Fruit fly (Drosophila melanogaster) whole organism, embryonic: ENCODE data around the gene ATP7.

Source experiments
- BEAF-32 ChIP-seq: fragments of 200-800 bp; sonication (Bioruptor generic); optimal IDR thresholded peaks from 3 replicates; lab custom pipeline; 2017; ENCODE audit warnings: missing biosample characterization, missing genetic modification characterization, mild to moderate bottlenecking, moderate library complexity, missing genetic modification reagents
- CG10979 ChIP-seq: fragments of 200-800 bp; sonication (Bioruptor generic); optimal IDR thresholded peaks from 2 replicates; lab custom pipeline; 2018; ENCODE audit warnings: missing biosample characterization, mild to moderate bottlenecking, missing genetic modification characterization, moderate library complexity
- CG11456 ChIP-seq: fragments of 200-800 bp; sonication (Bioruptor generic); IDR thresholded peaks from 3 replicates; pipeline ENCODE4 v1.3.6; 2022; ENCODE audit warnings: missing biosample characterization, missing genetic modification characterization
- CG11696 ChIP-seq: fragments of 200-800 bp; sonication (Bioruptor generic); IDR thresholded peaks from 2 replicates; pipeline ENCODE4 v1.3.6; 2022; ENCODE audit warnings: missing biosample characterization, missing genetic modification characterization
- CG12299 ChIP-seq: fragments of 200-800 bp; sonication (Bioruptor generic); optimal IDR thresholded peaks from 2 replicates; lab custom pipeline; 2018; ENCODE audit warnings: missing biosample characterization, mild to moderate bottlenecking, missing genetic modification characterization
- CG12942 ChIP-seq: fragments of 200-800 bp; sonication (Bioruptor generic); optimal IDR thresholded peaks from 3 replicates; lab custom pipeline; 2016; ENCODE audit warnings: missing biosample characterization, missing genetic modification characterization
- CG13123 ChIP-seq: fragments of 200-800 bp; sonication (Bioruptor generic); optimal IDR thresholded peaks from 2 replicates; lab custom pipeline; 2016; ENCODE audit warnings: missing biosample characterization, missing genetic modification characterization
- CG14050 ChIP-seq: fragments of 200-800 bp; sonication (Bioruptor generic); IDR thresholded peaks from 3 replicates; pipeline ENCODE4 v1.3.6; 2022; ENCODE audit warnings: missing biosample characterization, missing genetic modification characterization
- CG17186 ChIP-seq: fragments of 200-800 bp; sonication (Bioruptor generic); optimal IDR thresholded peaks from 3 replicates; lab custom pipeline; 2017; ENCODE audit warnings: missing biosample characterization, missing genetic modification reagents, missing genetic modification characterization
- CG18619 ChIP-seq: fragments of 200-800 bp; sonication (Bioruptor generic); optimal IDR thresholded peaks from 3 replicates; lab custom pipeline; 2017; ENCODE audit warnings: missing biosample characterization, mild to moderate bottlenecking, missing genetic modification characterization
- CG32532 ChIP-seq: fragments of 200-800 bp; sonication (Bioruptor generic); IDR thresholded peaks from 2 replicates; pipeline ENCODE4 v1.3.6; 2022; ENCODE audit warnings: missing biosample characterization, missing genetic modification characterization
- CG3281 ChIP-seq: fragments of 200-800 bp; sonication (Bioruptor generic); optimal IDR thresholded peaks from 3 replicates; lab custom pipeline; 2017; ENCODE audit warnings: missing biosample characterization, mild to moderate bottlenecking, missing genetic modification characterization
- CG33557 ChIP-seq: fragments of 200-800 bp; sonication (Bioruptor generic); optimal IDR thresholded peaks from 2 replicates; lab custom pipeline; 2019; ENCODE audit warnings: missing biosample characterization, mild to moderate bottlenecking, missing genetic modification characterization, moderate library complexity
- CG34376 ChIP-seq: fragments of 200-800 bp; sonication (Bioruptor generic); optimal IDR thresholded peaks from 2 replicates; lab custom pipeline; 2018; ENCODE audit warnings: missing biosample characterization, mild to moderate bottlenecking, missing genetic modification characterization
- CG4404 ChIP-seq: fragments of 200-800 bp; sonication (Bioruptor generic); IDR thresholded peaks from 2 replicates; pipeline ENCODE4 v1.3.6; 2022; ENCODE audit warnings: missing biosample characterization, missing genetic modification characterization
- CG6175 ChIP-seq: fragments of 200-800 bp; sonication (Bioruptor generic); IDR thresholded peaks from 3 replicates; pipeline ENCODE4 v1.3.6; 2022; ENCODE audit warnings: missing biosample characterization, missing genetic modification characterization
- CG7357 ChIP-seq: fragments of 200-800 bp; sonication (Bioruptor generic); IDR thresholded peaks from 3 replicates; pipeline ENCODE4 v1.3.6; 2022; ENCODE audit warnings: missing biosample characterization, missing genetic modification characterization
- CG7928 ChIP-seq: fragments of 200-800 bp; sonication (Bioruptor generic); optimal IDR thresholded peaks from 2 replicates; lab custom pipeline; 2017; ENCODE audit warnings: missing biosample characterization, mild to moderate bottlenecking, missing genetic modification characterization
- CG7963 ChIP-seq: fragments of 200-800 bp; sonication (Bioruptor generic); IDR thresholded peaks from 3 replicates; pipeline ENCODE4 v1.3.6; 2022; ENCODE audit warnings: missing biosample characterization, missing genetic modification characterization; ENCODE audit not compliant: partially characterized antibody
- CG7987 ChIP-seq: fragments of 200-800 bp; sonication (Bioruptor generic); optimal IDR thresholded peaks from 2 replicates; lab custom pipeline; 2018; ENCODE audit warnings: missing biosample characterization, mild to moderate bottlenecking, missing genetic modification characterization, moderate library complexity
- CG8281 ChIP-seq: fragments of 200-800 bp; sonication (Bioruptor generic); optimal IDR thresholded peaks from 2 replicates; lab custom pipeline; 2018; ENCODE audit warnings: missing biosample characterization, mild to moderate bottlenecking, missing genetic modification characterization, moderate library complexity
- Dfd ChIP-seq, 2 experiments: fragments of >200 bp; optimal IDR thresholded peaks; 2 replicates each; lab custom pipeline; 2017; ENCODE audit warnings: missing biosample characterization in 2 of 2, missing genetic modification characterization in 2 of 2
- H2.0 ChIP-seq: fragments of 200-800 bp; sonication (Bioruptor generic); IDR thresholded peaks from 2 replicates; pipeline ENCODE4 v1.3.6; 2022; ENCODE audit warnings: missing biosample characterization, missing genetic modification characterization
- MTF-1 ChIP-seq: fragments of 200-800 bp; sonication (Bioruptor generic); optimal IDR thresholded peaks from 2 replicates; lab custom pipeline; 2018; ENCODE audit warnings: missing biosample characterization, mild to moderate bottlenecking, missing genetic modification characterization, borderline replicate concordance
- Meics ChIP-seq: fragments of 200-800 bp; sonication (Bioruptor generic); optimal IDR thresholded peaks from 2 replicates; lab custom pipeline; 2017; ENCODE audit warnings: missing biosample characterization, mild to moderate bottlenecking, missing genetic modification characterization
- Myb ChIP-seq: fragments of 200-800 bp; sonication (Bioruptor generic); optimal IDR thresholded peaks from 2 replicates; lab custom pipeline; 2016; ENCODE audit warnings: missing biosample characterization, missing genetic modification characterization
- NC2β ChIP-seq: fragments of 200-800 bp; sonication (Bioruptor generic); optimal IDR thresholded peaks from 2 replicates; lab custom pipeline; 2016; ENCODE audit warnings: missing biosample characterization, missing genetic modification characterization
- NFAT ChIP-seq: fragments of 200-800 bp; sonication (Bioruptor generic); IDR thresholded peaks from 2 replicates; pipeline ENCODE4 v1.3.6; 2022; ENCODE audit warnings: missing biosample characterization, missing genetic modification characterization
- Scr ChIP-seq: fragments of 200-800 bp; sonication (Bioruptor generic); IDR thresholded peaks from 2 replicates; pipeline ENCODE4 v1.3.6; 2022; ENCODE audit warnings: missing biosample characterization, missing genetic modification characterization; ENCODE audit not compliant: partially characterized antibody
- Sry-β ChIP-seq: fragments of 200-800 bp; sonication (Bioruptor generic); optimal IDR thresholded peaks from 2 replicates; lab custom pipeline; 2018; ENCODE audit warnings: missing biosample characterization, mild to moderate bottlenecking, missing genetic modification characterization, moderate library complexity
- YL-1 ChIP-seq: fragments of 200-800 bp; sonication (Bioruptor generic); optimal IDR thresholded peaks from 3 replicates; lab custom pipeline; 2017; ENCODE audit warnings: missing biosample characterization, mild to moderate bottlenecking, missing genetic modification characterization
- bab2 ChIP-seq: fragments of 200-800 bp; sonication (Bioruptor generic); optimal IDR thresholded peaks from 2 replicates; lab custom pipeline; 2016; ENCODE audit warnings: missing biosample characterization, missing genetic modification characterization
- chm ChIP-seq: fragments of 200-800 bp; sonication (Bioruptor generic); IDR thresholded peaks from 2 replicates; pipeline ENCODE4 v1.3.6; 2022; ENCODE audit warnings: missing biosample characterization, missing genetic modification characterization
- corto ChIP-seq: fragments of 200-800 bp; sonication (Bioruptor generic); optimal IDR thresholded peaks from 2 replicates; lab custom pipeline; 2016; ENCODE audit warnings: missing biosample characterization, mild to moderate bottlenecking, missing genetic modification characterization, moderate library complexity
- dati ChIP-seq: fragments of 200-800 bp; sonication (Bioruptor generic); IDR thresholded peaks from 2 replicates; pipeline ENCODE4 v1.3.6; 2022; ENCODE audit warnings: missing biosample characterization, missing genetic modification characterization
- dmrt11E ChIP-seq: fragments of 200-800 bp; sonication (Bioruptor generic); optimal IDR thresholded peaks from 3 replicates; lab custom pipeline; 2018; ENCODE audit warnings: missing biosample characterization, mild to moderate bottlenecking, missing genetic modification characterization, moderate library complexity
- dpn ChIP-seq, 2 experiments: fragments of 200-800 bp; sonication (Bioruptor generic); optimal IDR thresholded peaks; 3 replicates each; lab custom pipeline; 2016; ENCODE audit warnings: missing biosample characterization in 2 of 2, missing genetic modification characterization in 2 of 2
- en ChIP-seq: fragments of 200-800 bp; sonication (Bioruptor generic); optimal IDR thresholded peaks from 2 replicates; lab custom pipeline; 2016; ENCODE audit warnings: missing biosample characterization, missing genetic modification characterization
- ftz-f1 ChIP-seq: fragments of 200-800 bp; sonication (Bioruptor generic); optimal IDR thresholded peaks from 2 replicates; lab custom pipeline; 2016; ENCODE audit warnings: missing biosample characterization, missing genetic modification characterization
- gfzf ChIP-seq: fragments of 200-800 bp; sonication (Bioruptor generic); optimal IDR thresholded peaks from 2 replicates; lab custom pipeline; 2016; ENCODE audit warnings: missing biosample characterization, mild to moderate bottlenecking, missing genetic modification characterization, moderate library complexity
- ham ChIP-seq: fragments of 200-800 bp; sonication (Bioruptor generic); IDR thresholded peaks from 2 replicates; pipeline ENCODE4 v1.3.6; 2022; ENCODE audit warnings: missing biosample characterization, missing genetic modification characterization
- jing ChIP-seq: fragments of 200-800 bp; sonication (Bioruptor generic); optimal IDR thresholded peaks from 2 replicates; lab custom pipeline; 2018; ENCODE audit warnings: missing biosample characterization, mild to moderate bottlenecking, missing genetic modification characterization
- nmo ChIP-seq: fragments of 200-800 bp; sonication (Bioruptor generic); optimal IDR thresholded peaks from 2 replicates; lab custom pipeline; 2018; ENCODE audit warnings: missing biosample characterization, mild to moderate bottlenecking, missing genetic modification characterization, moderate library complexity
- onecut ChIP-seq: fragments of 200-800 bp; sonication (Bioruptor generic); IDR thresholded peaks from 2 replicates; pipeline ENCODE4 v1.3.6; 2022; ENCODE audit warnings: missing biosample characterization, missing genetic modification characterization
- phol ChIP-seq: fragments of 200-800 bp; sonication (Bioruptor generic); optimal IDR thresholded peaks from 3 replicates; lab custom pipeline; 2018; ENCODE audit warnings: missing biosample characterization, mild to moderate bottlenecking, missing genetic modification characterization, moderate library complexity
- rib ChIP-seq: fragments of 200-800 bp; sonication (Bioruptor generic); IDR thresholded peaks from 2 replicates; pipeline ENCODE4 v1.3.6; 2022; ENCODE audit warnings: missing biosample characterization, missing genetic modification characterization
- sqz ChIP-seq: fragments of 200-800 bp; sonication (Bioruptor generic); optimal IDR thresholded peaks from 3 replicates; lab custom pipeline; 2018; ENCODE audit warnings: missing biosample characterization, mild to moderate bottlenecking, missing genetic modification characterization
- unc-4 ChIP-seq: fragments of 200-800 bp; sonication (Bioruptor generic); IDR thresholded peaks from 2 replicates; pipeline ENCODE4 v1.3.6; 2022; ENCODE audit warnings: missing biosample characterization, missing genetic modification characterization; ENCODE audit not compliant: partially characterized antibody
- vfl ChIP-seq: fragments of 200-800 bp; sonication (Bioruptor generic); optimal IDR thresholded peaks from 2 replicates; lab custom pipeline; 2016; ENCODE audit warnings: missing biosample characterization, missing genetic modification characterization
- vvl ChIP-seq: fragments of 200-800 bp; sonication (Bioruptor generic); IDR thresholded peaks from 2 replicates; pipeline ENCODE4 v1.3.6; 2022; ENCODE audit warnings: missing biosample characterization, missing genetic modification characterization
- wdn ChIP-seq: fragments of 200-800 bp; sonication (Bioruptor generic); IDR thresholded peaks from 2 replicates; pipeline ENCODE4 v1.3.6; 2022; ENCODE audit warnings: missing biosample characterization, missing genetic modification characterization

Gene ATP7

dm6 chrX:11852310-11852709 is 2.5 kb upstream of the ATP7 start, which contains the start of gene p24-1 (continued):
- TF ChIP-seq CG33557 (GFP tag; lab: Kevin White, UChicago), result peak; percentile 7
- peak; percentile 45 for TF ChIP-seq vfl (GFP tag; lab: Kevin White, UChicago)
- peak; percentile 60; the same call in 2 of the 3 replicates for TF ChIP-seq CG11456 (GFP tag; lab: Robert Waterston, UW)
- 0 out of 2 replicates have a peak, but pooled peaks have one; percentile 32 for TF ChIP-seq wdn (GFP tag; lab: Robert Waterston, UW)
- peak; percentile 64 for TF ChIP-seq phol (tag; lab: Kevin White, UChicago)
- TF ChIP-seq ftz-f1 (GFP tag; lab: Kevin White, UChicago), result peak; percentile 9
- TF ChIP-seq H2.0 (GFP tag; lab: Robert Waterston, UW), result no peak
- TF ChIP-seq Meics (GFP tag; lab: Kevin White, UChicago), result peak; percentile 34
- no peak for TF ChIP-seq sqz (GFP tag; lab: Kevin White, UChicago)
- peak; percentile 36 for TF ChIP-seq gfzf (GFP tag; lab: Kevin White, UChicago)
- no peak for TF ChIP-seq dati (GFP tag; lab: Robert Waterston, UW)
- TF ChIP-seq CG34376, result peak; percentile 51
- no peak for TF ChIP-seq CG18619 (GFP tag; lab: Kevin White, UChicago)
- no peak for TF ChIP-seq CG14050 (GFP tag; lab: Robert Waterston, UW)
- peak; percentile 32 for TF ChIP-seq nmo (GFP tag; lab: Kevin White, UChicago)
- TF ChIP-seq CG32532 (GFP tag; lab: Robert Waterston, UW), result peak; percentile 73
- TF ChIP-seq vvl (GFP tag; lab: Robert Waterston, UW), result peak; percentile 64
- no peak; the same call in 2 of the 3 replicates for TF ChIP-seq CG6175 (GFP tag; lab: Robert Waterston, UW)
- TF ChIP-seq CG7987, result peak; percentile 26
- no peak for TF ChIP-seq CG12299 (tag; lab: Kevin White, UChicago)
- no peak for TF ChIP-seq dmrt11E
- no peak for TF ChIP-seq CG8281 (tag; lab: Kevin White, UChicago)
- TF ChIP-seq Scr (GFP tag; lab: Robert Waterston, UW), result peak; percentile 85
- TF ChIP-seq CG17186, result peak; percentile 74
- peak; percentile 74 for TF ChIP-seq CG7963
- peak; percentile 37 for TF ChIP-seq MTF-1 (GFP tag; lab: Kevin White, UChicago)
- TF ChIP-seq Myb (GFP tag; lab: Kevin White, UChicago), result peak; percentile 55
- peak; percentile 11 for TF ChIP-seq bab2
- peak; percentile 31; the same call in 1 of the 2 replicates for TF ChIP-seq onecut (GFP tag; lab: Robert Waterston, UW)
- TF ChIP-seq CG4404, result no peak
- TF ChIP-seq dpn (GFP tag; optimal IDR thresholded peaks at IDR 0.05; lab: Kevin White, UChicago), result peak; percentile 51 to 64
- TF ChIP-seq en (GFP tag; lab: Kevin White, UChicago), result no peak
- TF ChIP-seq CG7928 (GFP tag; lab: Kevin White, UChicago), result peak; percentile 11
- TF ChIP-seq CG7357 (GFP tag; lab: Robert Waterston, UW), result no peak
- no peak for TF ChIP-seq CG13123
- TF ChIP-seq jing (GFP tag; lab: Kevin White, UChicago), result no peak
- no peak for TF ChIP-seq ham (GFP tag; lab: Robert Waterston, UW)
- no peak for TF ChIP-seq rib
- TF ChIP-seq NC2β (GFP tag; lab: Kevin White, UChicago), result no peak
- TF ChIP-seq Sry-β, result peak; percentile 63
- no peak for TF ChIP-seq Dfd (GFP tag; optimal IDR thresholded peaks at IDR 0.05; lab: Kevin White, UChicago)
- peak; percentile 90 for TF ChIP-seq unc-4 (GFP tag; lab: Robert Waterston, UW)
- peak; percentile 81 for TF ChIP-seq NFAT (GFP tag; lab: Robert Waterston, UW)
- TF ChIP-seq CG3281 (GFP tag; lab: Kevin White, UChicago), result peak; percentile 22
- TF ChIP-seq BEAF-32 (GFP tag; lab: Kevin White, UChicago), result peak; percentile 87
- TF ChIP-seq CG12942 (GFP tag; lab: Kevin White, UChicago), result peak; percentile 40
- TF ChIP-seq CG11696 (GFP tag; lab: Robert Waterston, UW), result no peak
- peak; percentile 90 for TF ChIP-seq YL-1 (GFP tag; lab: Kevin White, UChicago)
- TF ChIP-seq corto (GFP tag; lab: Kevin White, UChicago), result no peak
- TF ChIP-seq chm (GFP tag; lab: Robert Waterston, UW), result 0 out of 2 replicates have a peak, but pooled peaks have one; percentile 44
- TF ChIP-seq CG10979 (tag; lab: Kevin White, UChicago), result peak; percentile 14
